Fruit fly (Drosophila melanogaster) whole organism, pupa: ENCODE data around the gene kri.

Source experiments
- CG10348 ChIP-seq: fragments of 200-800 bp; sonication (Bioruptor generic); IDR thresholded peaks from 2 replicates; pipeline ENCODE4 v1.3.6; 2022; ENCODE audit warnings: missing biosample characterization, missing genetic modification characterization
- CG12605 ChIP-seq: fragments of 200-800 bp; sonication (Bioruptor generic); IDR thresholded peaks from 2 replicates; pipeline ENCODE4 v1.3.6; 2022; ENCODE audit warnings: missing biosample characterization, missing genetic modification characterization
- CG13204 ChIP-seq: fragments of 200-800 bp; sonication (Bioruptor generic); optimal IDR thresholded peaks from 2 replicates; lab custom pipeline; 2018; ENCODE audit warnings: missing biosample characterization, mild to moderate bottlenecking, missing genetic modification characterization, moderate library complexity
- CG14655 ChIP-seq: fragments of 200-800 bp; sonication (Bioruptor generic); optimal IDR thresholded peaks from 3 replicates; lab custom pipeline; 2017; ENCODE audit warnings: mild to moderate bottlenecking, missing biosample characterization, missing genetic modification reagents, missing genetic modification characterization
- CG15710 ChIP-seq: fragments of 200-800 bp; sonication (Bioruptor generic); optimal IDR thresholded peaks from 2 replicates; lab custom pipeline; 2018; ENCODE audit warnings: missing biosample characterization, mild to moderate bottlenecking, missing genetic modification characterization, moderate library complexity
- CG17806 ChIP-seq: fragments of 200-800 bp; sonication (Bioruptor generic); optimal IDR thresholded peaks from 2 replicates; lab custom pipeline; 2018; ENCODE audit warnings: missing biosample characterization, mild to moderate bottlenecking, missing genetic modification characterization, moderate library complexity
- CG32121 ChIP-seq: fragments of 200-800 bp; sonication (Bioruptor generic); IDR thresholded peaks from 2 replicates; pipeline ENCODE4 v1.3.6; 2022; ENCODE audit warnings: missing biosample characterization, missing genetic modification characterization
- CG34367 ChIP-seq: fragments of 200-800 bp; sonication (Bioruptor generic); optimal IDR thresholded peaks from 2 replicates; lab custom pipeline; 2018; ENCODE audit warnings: missing biosample characterization, mild to moderate bottlenecking, missing genetic modification characterization
- CG4496 ChIP-seq: fragments of 200-800 bp; sonication (Bioruptor generic); IDR thresholded peaks from 3 replicates; pipeline ENCODE4 v1.3.6; 2022; ENCODE audit warnings: missing biosample characterization, missing genetic modification characterization
- CG8159 ChIP-seq: fragments of 200-800 bp; sonication (Bioruptor generic); optimal IDR thresholded peaks from 3 replicates; lab custom pipeline; 2018; ENCODE audit warnings: missing biosample characterization, mild to moderate bottlenecking, missing genetic modification characterization, moderate library complexity
- CG8301 ChIP-seq: fragments of 200-800 bp; sonication (Bioruptor generic); optimal IDR thresholded peaks from 2 replicates; lab custom pipeline; 2018; ENCODE audit warnings: missing biosample characterization, mild to moderate bottlenecking, missing genetic modification characterization
- CG9948 ChIP-seq: fragments of 200-800 bp; sonication (Bioruptor generic); optimal IDR thresholded peaks from 2 replicates; lab custom pipeline; 2018; ENCODE audit warnings: missing biosample characterization, mild to moderate bottlenecking, missing genetic modification characterization, moderate library complexity
- D1 ChIP-seq: fragments of 200-800 bp; sonication (Bioruptor generic); optimal IDR thresholded peaks from 2 replicates; lab custom pipeline; 2018; ENCODE audit warnings: missing biosample characterization, mild to moderate bottlenecking, missing genetic modification characterization, moderate library complexity
- EcR ChIP-seq: fragments of 200-800 bp; sonication (Bioruptor generic); optimal IDR thresholded peaks from 3 replicates; lab custom pipeline; 2019; ENCODE audit warnings: missing biosample characterization, missing genetic modification characterization, mild to moderate bottlenecking, moderate library complexity, missing genetic modification reagents
- Ets98B ChIP-seq: fragments of 200-800 bp; sonication (Bioruptor generic); IDR thresholded peaks from 2 replicates; pipeline ENCODE4 v1.3.6; 2022; ENCODE audit warnings: missing biosample characterization, missing genetic modification characterization
- Pif1A ChIP-seq: fragments of 200-800 bp; sonication (Bioruptor generic); optimal IDR thresholded peaks from 3 replicates; lab custom pipeline; 2016; ENCODE audit warnings: missing biosample characterization, missing genetic modification characterization
- Pif1B ChIP-seq: fragments of 200-800 bp; sonication (Bioruptor generic); optimal IDR thresholded peaks from 3 replicates; lab custom pipeline; 2016; ENCODE audit warnings: missing biosample characterization, missing genetic modification characterization
- Snoo ChIP-seq: fragments of 200-800 bp; sonication (Bioruptor generic); optimal IDR thresholded peaks from 3 replicates; lab custom pipeline; 2017; ENCODE audit warnings: missing biosample characterization, mild to moderate bottlenecking, missing genetic modification characterization, inconsistent platforms
- fd96Ca ChIP-seq: fragments of 200-800 bp; sonication (Bioruptor generic); IDR thresholded peaks from 3 replicates; pipeline ENCODE4 v1.3.6; 2022; ENCODE audit warnings: missing biosample characterization, missing genetic modification characterization
- gl ChIP-seq: fragments of 200-800 bp; sonication (Bioruptor generic); optimal IDR thresholded peaks from 2 replicates; lab custom pipeline; 2018; ENCODE audit warnings: missing biosample characterization, mild to moderate bottlenecking, missing genetic modification characterization
- rn ChIP-seq: fragments of 200-800 bp; sonication (Bioruptor generic); IDR thresholded peaks from 2 replicates; pipeline ENCODE4 v1.3.6; 2022; ENCODE audit warnings: missing biosample characterization, missing genetic modification characterization

kri gene

dm6 chr3L:5786604-5787003, 24.2 kb upstream of the kri start, which contains the start of gene Cralbp:
Cralbp (minus strand) TSS chr3L:5786718.
- TF ChIP-seq CG4496 (0 out of 3 replicates have a peak, but pooled peaks have one; percentile 36), Pif1B (GFP tag; lab: Kevin White, UChicago) (no peak)
- TF ChIP-seq, all 21 proteins: peak for 1

- TF ChIP-seq CG32121 (GFP tag; lab: Robert Waterston, UW) (no peak), Ets98B (GFP tag; lab: Robert Waterston, UW) (no peak), gl (tag; lab: Kevin White, UChicago) (no peak), CG13204 (GFP tag; lab: Kevin White, UChicago) (no peak), CG34367 (tag; lab: Kevin White, UChicago) (no peak), fd96Ca (no peak), CG17806 (tag; lab: Kevin White, UChicago) (no peak), D1 (tag; lab: Kevin White, UChicago) (no peak), Pif1B (GFP tag; lab: Kevin White, UChicago) (no peak), CG10348 (GFP tag; lab: Robert Waterston, UW) (no peak), rn (GFP tag; lab: Robert Waterston, UW) (no peak), CG8159 (tag; lab: Kevin White, UChicago) (no peak), CG14655 (no peak), EcR (GFP tag; lab: Kevin White, UChicago) (no peak)
Observed at dm6 chr3L:5787476-5787875, 23.3 kb upstream of the kri start.

- TF ChIP-seq EcR (GFP tag; lab: Kevin White, UChicago) (no peak), fd96Ca (no peak), CG34367 (tag; lab: Kevin White, UChicago) (no peak), Snoo (no peak), CG13204 (GFP tag; lab: Kevin White, UChicago) (no peak)
Observed at dm6 chr3L:5788823-5789222, 21.9 kb upstream of the kri start.

dm6 chr3L:5789663-5790062, 21.1 kb upstream of the kri start:
- TF ChIP-seq CG4496: no peak
- peak; percentile 67 for TF ChIP-seq CG12605
- TF ChIP-seq Ets98B (GFP tag; lab: Robert Waterston, UW): peak; percentile 32; the same call in 1 of the 2 replicates
- peak; percentile 18 for TF ChIP-seq CG17806 (tag; lab: Kevin White, UChicago)
- TF ChIP-seq CG13204 (GFP tag; lab: Kevin White, UChicago): no peak
- no peak for TF ChIP-seq gl (tag; lab: Kevin White, UChicago)

dm6 chr3L:5793967-5794366, 16.8 kb upstream of the kri start, which contains the start of gene Bre1:
Bre1 (minus strand) TSS chr3L:5794192.
- no peak for TF ChIP-seq fd96Ca
- TF ChIP-seq CG10348 (GFP tag; lab: Robert Waterston, UW): no peak
- no peak for TF ChIP-seq rn (GFP tag; lab: Robert Waterston, UW)
- no peak for TF ChIP-seq CG15710 (tag; lab: Kevin White, UChicago)
- TF ChIP-seq Ets98B (GFP tag; lab: Robert Waterston, UW): no peak
- no peak for TF ChIP-seq CG17806 (tag; lab: Kevin White, UChicago)
- no peak for TF ChIP-seq CG14655
- no peak for TF ChIP-seq Pif1B (GFP tag; lab: Kevin White, UChicago)
- no peak for TF ChIP-seq CG8301 (tag; lab: Kevin White, UChicago)
- TF ChIP-seq CG32121 (GFP tag; lab: Robert Waterston, UW): no peak
- no peak for TF ChIP-seq CG8159 (tag; lab: Kevin White, UChicago)
- no peak for TF ChIP-seq Pif1A (GFP tag; lab: Kevin White, UChicago)
- TF ChIP-seq CG12605: no peak
- TF ChIP-seq CG13204 (GFP tag; lab: Kevin White, UChicago): no peak

dm6 chr3L:5796493-5796998, 14.2 kb upstream of the kri start, which contains the start of gene Tektin-C:
Tektin-C (minus strand) TSS chr3L:5796543.
- TF ChIP-seq CG8301 (tag; lab: Kevin White, UChicago): no peak
- TF ChIP-seq EcR (GFP tag; lab: Kevin White, UChicago): no peak
- peak; percentile 30; the same call in 1 of the 3 replicates for TF ChIP-seq fd96Ca

dm6 chr3L:5797274-5797673, 13.5 kb upstream of the kri start:
- TF ChIP-seq CG12605: no peak
- TF ChIP-seq Snoo: no peak
- TF ChIP-seq CG8159 (tag; lab: Kevin White, UChicago): no peak
- TF ChIP-seq CG14655: no peak
- no peak for TF ChIP-seq CG8301 (tag; lab: Kevin White, UChicago)
- TF ChIP-seq Pif1B (GFP tag; lab: Kevin White, UChicago): no peak
- TF ChIP-seq Pif1A (GFP tag; lab: Kevin White, UChicago): no peak
- TF ChIP-seq CG32121 (GFP tag; lab: Robert Waterston, UW): no peak
- TF ChIP-seq D1 (tag; lab: Kevin White, UChicago): no peak

- TF ChIP-seq CG10348 (GFP tag; lab: Robert Waterston, UW) (0 out of 2 replicates have a peak, but pooled peaks have one; percentile 20), CG34367 (tag; lab: Kevin White, UChicago) (no peak), CG32121 (GFP tag; lab: Robert Waterston, UW) (0 out of 2 replicates have a peak, but pooled peaks have one; percentile 17), D1 (tag; lab: Kevin White, UChicago) (no peak), CG13204 (GFP tag; lab: Kevin White, UChicago) (no peak), CG9948 (tag; lab: Kevin White, UChicago) (no peak), Pif1B (GFP tag; lab: Kevin White, UChicago) (no peak), CG17806 (tag; lab: Kevin White, UChicago) (no peak), Snoo (no peak), rn (GFP tag; lab: Robert Waterston, UW) (no peak), gl (tag; lab: Kevin White, UChicago) (peak; percentile 15), EcR (GFP tag; lab: Kevin White, UChicago) (peak; percentile 89), CG12605 (peak; percentile 32; the same call in 1 of the 2 replicates), Ets98B (GFP tag; lab: Robert Waterston, UW) (peak; percentile 46; the same call in 1 of the 2 replicates), CG4496 (peak; percentile 84), Pif1A (GFP tag; lab: Kevin White, UChicago) (no peak), fd96Ca (no peak), CG8301 (tag; lab: Kevin White, UChicago) (no peak), CG15710 (tag; lab: Kevin White, UChicago) (no peak), CG8159 (tag; lab: Kevin White, UChicago) (no peak), CG14655 (no peak)
- TF ChIP-seq, all 21 proteins: peak for 7
Observed at dm6 chr3L:5802063-5802531, 8.7 kb upstream of the kri start.
